Worm (Caenorhabditis elegans) whole organism, mixed stage, embryonic: ENCODE measurements around the gene ZK1248.11.

Experiments used
- bed-3 ChIP-seq: fragments of 200-800 bp; sonication (Bioruptor generic); optimal IDR thresholded peaks from 3 replicates; lab custom pipeline; 2018; ENCODE audit warnings: mild to moderate bottlenecking, missing genetic modification characterization, moderate library complexity, missing compliant biosample characterization
- ceh-43 ChIP-seq: fragments of 200-800 bp; sonication (Bioruptor generic); optimal IDR thresholded peaks from 2 replicates; lab custom pipeline; 2018; ENCODE audit warnings: mild to moderate bottlenecking, missing genetic modification characterization, moderate library complexity, missing compliant biosample characterization
- ces-1 ChIP-seq: fragments of 150-350 bp; optimal IDR thresholded peaks from 2 replicates; lab custom pipeline; 2014; ENCODE audit warnings: missing biosample characterization, missing genetic modification reagents, missing genetic modification characterization
- cnd-1 ChIP-seq: fragments of 200-800 bp; sonication (Bioruptor generic); optimal IDR thresholded peaks from 2 replicates; lab custom pipeline; 2018; ENCODE audit warnings: mild to moderate bottlenecking, missing genetic modification characterization, missing compliant biosample characterization
- drap-1 ChIP-seq: fragments of 200-800 bp; sonication (Bioruptor generic); optimal IDR thresholded peaks from 3 replicates; lab custom pipeline; 2018; ENCODE audit warnings: mild to moderate bottlenecking, missing genetic modification characterization, missing compliant biosample characterization
- elt-1 ChIP-seq: sonication (generic microtip); optimal IDR thresholded peaks from 2 replicates; lab custom pipeline; 2017; ENCODE audit warnings: missing genetic modification characterization, mild to moderate bottlenecking, missing compliant biosample characterization, antibody characterized with exemption, moderate library complexity, borderline replicate concordance; ENCODE audit not compliant: insufficient read depth
- elt-3 ChIP-seq: fragments of 150-350 bp; optimal IDR thresholded peaks from 2 replicates; lab custom pipeline; 2014; ENCODE audit warnings: missing biosample characterization, missing genetic modification characterization
- flh-1 ChIP-seq: fragments of 200-800 bp; sonication (Bioruptor generic); optimal IDR thresholded peaks from 2 replicates; lab custom pipeline; 2018; ENCODE audit warnings: mild to moderate bottlenecking, missing genetic modification characterization, moderate library complexity, missing compliant biosample characterization
- ham-2 ChIP-seq: fragments of 200-800 bp; sonication (Bioruptor generic); optimal IDR thresholded peaks from 2 replicates; lab custom pipeline; 2018; ENCODE audit warnings: mild to moderate bottlenecking, missing genetic modification characterization, missing compliant biosample characterization
- hlh-1 ChIP-seq: fragments of 150-350 bp; optimal IDR thresholded peaks from 2 replicates; lab custom pipeline; 2014; ENCODE audit warnings: missing biosample characterization, missing genetic modification reagents, missing genetic modification characterization
- lin-13 ChIP-seq: fragments of 150-350 bp; optimal IDR thresholded peaks from 2 replicates; lab custom pipeline; 2014; ENCODE audit warnings: missing biosample characterization, missing genetic modification characterization
- lin-32 ChIP-seq: fragments of 200-800 bp; sonication (Bioruptor generic); optimal IDR thresholded peaks from 2 replicates; lab custom pipeline; 2018; ENCODE audit warnings: mild to moderate bottlenecking, missing genetic modification characterization, missing compliant biosample characterization
- lsy-2 ChIP-seq: fragments of 150-350 bp; optimal IDR thresholded peaks from 2 replicates; lab custom pipeline; 2014; ENCODE audit warnings: missing biosample characterization, missing genetic modification characterization
- mab-5 ChIP-seq: fragments of 150-350 bp; optimal IDR thresholded peaks from 2 replicates; lab custom pipeline; 2014; ENCODE audit warnings: missing biosample characterization, missing genetic modification characterization
- mep-1 ChIP-seq: fragments of 150-350 bp; optimal IDR thresholded peaks from 2 replicates; lab custom pipeline; 2017; ENCODE audit warnings: missing biosample characterization, missing genetic modification reagents, missing genetic modification characterization, inconsistent platforms
- mls-2 ChIP-seq: sonication (generic microtip); optimal IDR thresholded peaks from 2 replicates; lab custom pipeline; 2016; ENCODE audit warnings: mild to moderate bottlenecking, missing genetic modification characterization, moderate library complexity, missing compliant biosample characterization
- nhr-12 ChIP-seq: fragments of 150-350 bp; optimal IDR thresholded peaks from 2 replicates; lab custom pipeline; 2014; ENCODE audit warnings: missing biosample characterization, missing genetic modification characterization
- nhr-2 ChIP-seq: fragments of 150-350 bp; optimal IDR thresholded peaks from 2 replicates; lab custom pipeline; 2014; ENCODE audit warnings: missing biosample characterization, missing genetic modification characterization
- nhr-237 ChIP-seq: fragments of 150-350 bp; optimal IDR thresholded peaks from 2 replicates; lab custom pipeline; 2014; ENCODE audit warnings: missing biosample characterization, missing genetic modification characterization
- nhr-28 ChIP-seq: fragments of 150-350 bp; optimal IDR thresholded peaks from 2 replicates; lab custom pipeline; 2014; ENCODE audit warnings: missing biosample characterization, missing genetic modification characterization
- pha-4 ChIP-seq: fragments of 150-350 bp; optimal IDR thresholded peaks from 2 replicates; lab custom pipeline; 2018; ENCODE audit warnings: missing biosample characterization, missing genetic modification reagents, missing genetic modification characterization
- sem-2 ChIP-seq: fragments of 200-800 bp; sonication (Bioruptor generic); optimal IDR thresholded peaks from 2 replicates; lab custom pipeline; 2018; ENCODE audit warnings: mild to moderate bottlenecking, missing genetic modification characterization, missing compliant biosample characterization
- snpc-4 ChIP-seq: fragments of 150-350 bp; optimal IDR thresholded peaks from 2 replicates; lab custom pipeline; 2014; ENCODE audit warnings: missing biosample characterization, missing genetic modification characterization
- sptf-1 ChIP-seq: sonication (generic microtip); optimal IDR thresholded peaks from 2 replicates; lab custom pipeline; 2017; ENCODE audit warnings: mild to moderate bottlenecking, missing genetic modification characterization, moderate library complexity, missing compliant biosample characterization
- tbx-8 ChIP-seq: fragments of 200-800 bp; sonication (Bioruptor generic); optimal IDR thresholded peaks from 2 replicates; lab custom pipeline; 2018; ENCODE audit warnings: mild to moderate bottlenecking, missing genetic modification characterization, moderate library complexity, missing compliant biosample characterization
- unc-120 ChIP-seq: sonication (generic microtip); optimal IDR thresholded peaks from 2 replicates; lab custom pipeline; 2017; ENCODE audit warnings: missing genetic modification characterization, missing compliant biosample characterization; ENCODE audit not compliant: poor library complexity, severe bottlenecking
- unc-39 ChIP-seq: fragments of 150-350 bp; optimal IDR thresholded peaks from 2 replicates; lab custom pipeline; 2014; ENCODE audit warnings: missing biosample characterization, missing genetic modification characterization
- zip-8 ChIP-seq: fragments of 150-350 bp; optimal IDR thresholded peaks from 2 replicates; lab custom pipeline; 2014; ENCODE audit warnings: missing biosample characterization, missing genetic modification characterization
- ztf-11 ChIP-seq: fragments of 150-350 bp; optimal IDR thresholded peaks from 2 replicates; lab custom pipeline; 2014; ENCODE audit warnings: missing biosample characterization, missing genetic modification characterization

Gene ZK1248.11

ce11 chrII:5871508-5871907 lies 43.1 kb upstream of the ZK1248.11 start:
- TF ChIP-seq bed-3, result no peak
- peak; percentile 36 for TF ChIP-seq ces-1 (GFP tag; lab: Kevin White, UChicago)

- TF ChIP-seq cnd-1 (tag; lab: Kevin White, UChicago) (no peak), lsy-2 (tag; lab: Kevin White, UChicago) (no peak), ztf-11 (tag; lab: Kevin White, UChicago) (no peak), lin-32 (GFP tag; lab: Kevin White, UChicago) (no peak)
- TF ChIP-seq, all 35 proteins: peak for 0
Measured at ce11 chrII:5866920-5867319, 38.5 kb upstream of the ZK1248.11 start.

- TF ChIP-seq sptf-1 (tag; lab: Kevin White, UChicago), result no peak
- TF ChIP-seq flh-1 (GFP tag; lab: Kevin White, UChicago), result no peak
- TF ChIP-seq cnd-1 (tag; lab: Kevin White, UChicago), result no peak
- no peak for TF ChIP-seq ztf-11 (tag; lab: Kevin White, UChicago)
- no peak for TF ChIP-seq drap-1
- TF ChIP-seq unc-39 (tag; lab: Kevin White, UChicago), result no peak
- no peak for TF ChIP-seq pha-4 (tag; lab: Kevin White, UChicago)
- TF ChIP-seq elt-3 (tag; lab: Kevin White, UChicago), result no peak
- no peak for TF ChIP-seq nhr-12 (tag; lab: Kevin White, UChicago)
- no peak for TF ChIP-seq mls-2 (tag; lab: Kevin White, UChicago)
- no peak for TF ChIP-seq hlh-1 (tag; lab: Kevin White, UChicago)
- no peak for TF ChIP-seq sem-2 (GFP tag; lab: Kevin White, UChicago)
- no peak for TF ChIP-seq lin-13 (tag; lab: Kevin White, UChicago)
- no peak for TF ChIP-seq unc-120 (tag; lab: Kevin White, UChicago)
- no peak for TF ChIP-seq elt-1 (tag; lab: Kevin White, UChicago)
- TF ChIP-seq, all 35 proteins: peak for 0
Measured at ce11 chrII:5865405-5866308, 37.3 kb upstream of the ZK1248.11 start, which contains the start of gene F55C12.19. Gene F55C12.19 (plus strand): TSS chrII:5866139.

- TF ChIP-seq sptf-1 (tag; lab: Kevin White, UChicago) (no peak), unc-120 (tag; lab: Kevin White, UChicago) (no peak), zip-8 (no peak), mep-1 (no peak), mab-5 (tag; lab: Kevin White, UChicago) (no peak), elt-3 (tag; lab: Kevin White, UChicago) (no peak), nhr-237 (tag; lab: Kevin White, UChicago) (no peak), nhr-28 (tag; lab: Kevin White, UChicago) (no peak), ceh-43 (no peak), tbx-8 (GFP tag; lab: Kevin White, UChicago) (no peak), lsy-2 (tag; lab: Kevin White, UChicago) (no peak)
Measured at ce11 chrII:5863893-5864292, 35.5 kb upstream of the ZK1248.11 start, which contains the start of gene tag-234. Gene tag-234 (plus strand): TSS chrII:5864193.

- TF ChIP-seq ces-1 (GFP tag; lab: Kevin White, UChicago) (no peak), flh-1 (GFP tag; lab: Kevin White, UChicago) (no peak), ceh-43 (no peak), lsy-2 (tag; lab: Kevin White, UChicago) (no peak), unc-120 (tag; lab: Kevin White, UChicago) (no peak), sptf-1 (tag; lab: Kevin White, UChicago) (no peak), nhr-2 (tag; lab: Kevin White, UChicago) (no peak), ham-2 (GFP tag; lab: Kevin White, UChicago) (no peak), tbx-8 (GFP tag; lab: Kevin White, UChicago) (no peak), zip-8 (no peak), snpc-4 (tag; lab: Kevin White, UChicago) (no peak), mab-5 (tag; lab: Kevin White, UChicago) (no peak)
Measured at ce11 chrII:5860621-5861020, 32.2 kb upstream of the ZK1248.11 start.
